Fruit fly (Drosophila melanogaster): Measurements from ENCODE around the gene z.
A peak's percentile ranks its signal among the peaks of the same experiment; 100 is the strongest.

- TF ChIP-seq zen2 (GFP tag; IDR thresholded peaks at IDR 0.05; ENCODE audit: partially characterized antibody) (no peak), Bgb (GFP tag; IDR thresholded peaks at IDR 0.05; ENCODE audit: partially characterized antibody) (no peak), CG17186 (GFP tag; optimal IDR thresholded peaks at IDR 0.05) (peak; percentile 15), rib (GFP tag; IDR thresholded peaks at IDR 0.05) (no peak), CG8281 (tag; optimal IDR thresholded peaks at IDR 0.05) (no peak)
These were observed 21.0 kb downstream of the z start for dm6 chrX:2468576-2468975.
